Worm (Caenorhabditis elegans): Measurements from ENCODE around the gene F40F8.1.

DNA sequence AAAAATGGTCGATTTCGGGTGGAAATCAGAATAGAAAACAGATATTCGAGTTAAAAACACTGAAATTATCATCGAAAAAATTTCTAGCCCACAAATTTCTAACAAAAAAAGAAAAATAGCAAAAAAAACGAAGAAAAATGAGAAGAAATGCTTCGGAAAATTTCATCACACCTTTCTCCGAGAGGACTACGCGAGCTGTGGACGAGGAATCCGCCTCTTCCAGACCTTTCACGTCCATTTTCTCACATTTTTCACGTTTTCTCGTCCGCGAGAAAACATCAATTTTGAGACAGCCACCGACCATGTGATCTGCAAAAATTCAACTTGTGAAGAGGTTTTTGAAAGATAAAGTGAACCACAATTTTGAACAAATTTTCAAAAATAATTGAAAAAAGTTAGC, 49.0 kb downstream of the F40F8.1 start:
- TF ChIP-seq elt-3 (tag; optimal IDR thresholded peaks at IDR 0.05) (no peak), nhr-129 (tag; optimal IDR thresholded peaks at IDR 0.05) (no peak), alr-1 (tag; optimal IDR thresholded peaks at IDR 0.05) (no peak), nhr-11 (tag; optimal IDR thresholded peaks at IDR 0.05) (no peak), ama-1 (optimal IDR thresholded peaks at IDR 0.05) (no peak), nhr-237 (tag; optimal IDR thresholded peaks at IDR 0.05) (no peak), nhr-10 (tag; optimal IDR thresholded peaks at IDR 0.05) (no peak), gmeb-1 (tag; optimal IDR thresholded peaks at IDR 0.05) (no peak), lin-11 (tag; optimal IDR thresholded peaks at IDR 0.05) (no peak), ceh-82 (tag; optimal IDR thresholded peaks at IDR 0.05) (no peak), lin-13 (GFP tag; optimal IDR thresholded peaks at IDR 0.05) (no peak)
